Worm (Caenorhabditis elegans): ENCODE data around the gene nspe-7.

ce11 chrII:12666042-12666441, 39.1 kb downstream of the nspe-7 start:
- no peak for TF ChIP-seq fos-1 (tag; optimal IDR thresholded peaks at IDR 0.05)
- TF ChIP-seq ceh-82 (tag; optimal IDR thresholded peaks at IDR 0.05) = no peak
